Worm (Caenorhabditis elegans) whole organism, L1 larva: ENCODE data around the gene T26H5.9.

Experiments used
- aly-2 ChIP-seq: fragments of 150-350 bp; optimal IDR thresholded peaks from 2 replicates; lab custom pipeline; 2014; ENCODE audit warnings: missing biosample characterization, missing genetic modification characterization
- ama-1 ChIP-seq: fragments of 150-350 bp; optimal IDR thresholded peaks from 2 replicates; lab custom pipeline; 2014
- egl-27 ChIP-seq, 2 experiments: fragments of 150-350 bp in 1 of 2; sonication (generic microtip); optimal IDR thresholded peaks; 3 replicates each; lab custom pipeline; 2017 to 2018; ENCODE audit warnings: missing biosample characterization in 2 of 2, missing genetic modification characterization in 2 of 2, missing genetic modification reagents in 2 of 2
- elt-3 ChIP-seq, 6 experiments: fragments of 150-350 bp in 1 of 6; sonication (generic microtip); optimal IDR thresholded peaks; 2 replicates each; lab custom pipeline; 2017 to 2018; ENCODE audit warnings: missing biosample characterization in 6 of 6, missing genetic modification characterization in 6 of 6, inconsistent platforms in 1 of 6
- fkh-10 ChIP-seq: sonication (generic microtip); optimal IDR thresholded peaks from 2 replicates; lab custom pipeline; 2017; ENCODE audit warnings: missing biosample characterization, missing genetic modification reagents, missing genetic modification characterization
- jun-1 ChIP-seq: fragments of 150-350 bp; optimal IDR thresholded peaks from 2 replicates; lab custom pipeline; 2014; ENCODE audit warnings: missing biosample characterization, missing genetic modification reagents, missing genetic modification characterization
- lin-13 ChIP-seq: fragments of 150-350 bp; optimal IDR thresholded peaks from 2 replicates; lab custom pipeline; 2014; ENCODE audit warnings: missing biosample characterization, missing genetic modification reagents, missing genetic modification characterization
- lsy-2 ChIP-seq, 2 experiments: fragments of 150-350 bp; optimal IDR thresholded peaks; 2 replicates each; lab custom pipeline; 2014; ENCODE audit warnings: missing biosample characterization in 2 of 2, missing genetic modification characterization in 2 of 2
- nhr-20 ChIP-seq: sonication (generic microtip); optimal IDR thresholded peaks from 2 replicates; lab custom pipeline; 2016; ENCODE audit warnings: mild to moderate bottlenecking, missing genetic modification characterization, missing compliant biosample characterization
- nhr-237 ChIP-seq: fragments of 150-350 bp; optimal IDR thresholded peaks from 2 replicates; lab custom pipeline; 2014; ENCODE audit warnings: missing biosample characterization, missing genetic modification characterization
- snpc-4 ChIP-seq: fragments of 150-350 bp; optimal IDR thresholded peaks from 2 replicates; lab custom pipeline; 2014; ENCODE audit warnings: missing biosample characterization, missing genetic modification characterization
- sup-37 ChIP-seq: fragments of 200-800 bp; sonication (Bioruptor generic); optimal IDR thresholded peaks from 2 replicates; lab custom pipeline; 2018; ENCODE audit warnings: mild to moderate bottlenecking, missing genetic modification characterization, missing compliant biosample characterization
- swsn-7 ChIP-seq: sonication (generic microtip); optimal IDR thresholded peaks from 2 replicates; lab custom pipeline; 2016; ENCODE audit warnings: missing genetic modification characterization, missing compliant biosample characterization
- ztf-11 ChIP-seq, 2 experiments: sonication (generic microtip); optimal IDR thresholded peaks; 2 replicates each; lab custom pipeline; 2016 to 2017; ENCODE audit warnings: missing genetic modification characterization in 2 of 2, missing biosample characterization in 1 of 2, missing compliant biosample characterization in 1 of 2

DNA sequence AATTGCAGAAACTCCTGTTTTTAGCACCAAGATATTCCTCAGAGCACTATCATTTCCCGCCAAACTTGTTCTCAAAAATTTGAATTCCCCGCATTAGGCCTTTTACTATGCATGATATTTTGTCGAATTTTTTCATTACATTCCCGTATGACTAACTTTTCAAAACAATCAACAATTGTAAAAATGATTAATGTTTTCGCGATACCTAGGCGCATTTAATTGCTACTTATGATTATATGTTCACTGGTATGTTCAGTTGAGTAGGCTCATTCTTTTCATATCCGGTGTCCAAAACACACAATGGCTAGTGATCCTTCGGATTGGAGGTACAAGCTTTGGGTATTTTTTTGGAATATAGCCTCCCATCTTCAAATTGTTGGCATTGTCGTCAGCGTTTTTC, 43.0 kb downstream of the T26H5.9 start, which contains the start of gene srw-21:
- TF ChIP-seq lin-13 (GFP tag; lab: Kevin White, UChicago) (no peak), ama-1 (lab: Kevin White, UChicago) (no peak), elt-3 (tag; optimal IDR thresholded peaks at IDR 0.05; lab: Kevin White, UChicago) (no peak), lsy-2 (tag; optimal IDR thresholded peaks at IDR 0.05; lab: Kevin White, UChicago) (no peak), sup-37 (no peak), ztf-11 (tag; optimal IDR thresholded peaks at IDR 0.05; lab: Kevin White, UChicago) (no peak), nhr-237 (tag; lab: Kevin White, UChicago) (no peak), aly-2 (tag; lab: Kevin White, UChicago) (no peak), nhr-20 (tag; lab: Kevin White, UChicago) (no peak), fkh-10 (GFP tag; lab: Kevin White, UChicago) (no peak), egl-27 (tag; optimal IDR thresholded peaks at IDR 0.05; lab: Kevin White, UChicago) (no peak), swsn-7 (tag; lab: Kevin White, UChicago) (no peak), snpc-4 (no peak), jun-1 (tag; lab: Kevin White, UChicago) (no peak)
